Fruit fly (Drosophila melanogaster) whole organism, embryonic: ENCODE results near the gene CG8944.

Experiments
- Adf1 ChIP-seq: fragments of 200-800 bp; sonication (Bioruptor generic); IDR thresholded peaks from 2 replicates; pipeline ENCODE4 v1.3.6; 2022; ENCODE audit warnings: missing biosample characterization, missing genetic modification characterization
- Aef1 ChIP-seq: fragments of 200-800 bp; sonication (Bioruptor generic); IDR thresholded peaks from 3 replicates; pipeline ENCODE4 v1.3.6; 2022; ENCODE audit warnings: missing biosample characterization, missing genetic modification characterization
- Atf3 ChIP-seq: fragments of 200-800 bp; sonication (Bioruptor generic); optimal IDR thresholded peaks from 3 replicates; lab custom pipeline; 2016; ENCODE audit warnings: missing biosample characterization, missing genetic modification characterization
- CG10366 ChIP-seq: fragments of 200-800 bp; sonication (Bioruptor generic); IDR thresholded peaks from 2 replicates; pipeline ENCODE4 v1.3.6; 2022; ENCODE audit warnings: missing biosample characterization, missing genetic modification characterization
- CG11456 ChIP-seq: fragments of 200-800 bp; sonication (Bioruptor generic); IDR thresholded peaks from 3 replicates; pipeline ENCODE4 v1.3.6; 2022; ENCODE audit warnings: missing biosample characterization, missing genetic modification characterization
- CG11504 ChIP-seq: fragments of 200-800 bp; sonication (Bioruptor generic); optimal IDR thresholded peaks from 3 replicates; lab custom pipeline; 2019; ENCODE audit warnings: missing biosample characterization, mild to moderate bottlenecking, missing genetic modification characterization, moderate library complexity
- CG17361 ChIP-seq: fragments of 200-800 bp; sonication (Bioruptor generic); IDR thresholded peaks from 3 replicates; pipeline ENCODE4 v1.3.6; 2022; ENCODE audit warnings: missing biosample characterization, missing genetic modification characterization
- CG17385 ChIP-seq: fragments of 200-800 bp; sonication (Bioruptor generic); optimal IDR thresholded peaks from 3 replicates; lab custom pipeline; 2018; ENCODE audit warnings: missing biosample characterization, mild to moderate bottlenecking, missing genetic modification characterization
- CG2678 ChIP-seq: fragments of 200-800 bp; sonication (Bioruptor generic); optimal IDR thresholded peaks from 3 replicates; lab custom pipeline; 2019; ENCODE audit warnings: missing biosample characterization, mild to moderate bottlenecking, missing genetic modification characterization, moderate library complexity
- CG34376 ChIP-seq: fragments of 200-800 bp; sonication (Bioruptor generic); optimal IDR thresholded peaks from 2 replicates; lab custom pipeline; 2018; ENCODE audit warnings: missing biosample characterization, mild to moderate bottlenecking, missing genetic modification characterization
- CG3995 ChIP-seq: fragments of 200-800 bp; sonication (Bioruptor generic); optimal IDR thresholded peaks from 3 replicates; lab custom pipeline; 2016; ENCODE audit warnings: missing biosample characterization, missing genetic modification characterization
- CG4617 ChIP-seq: fragments of 200-800 bp; sonication (Bioruptor generic); optimal IDR thresholded peaks from 3 replicates; lab custom pipeline; 2016; ENCODE audit warnings: missing biosample characterization, missing genetic modification characterization, borderline replicate concordance
- CG4707 ChIP-seq: fragments of 200-800 bp; sonication (Bioruptor generic); optimal IDR thresholded peaks from 2 replicates; lab custom pipeline; 2018; ENCODE audit warnings: missing biosample characterization, mild to moderate bottlenecking, missing genetic modification characterization, moderate library complexity
- CG4730 ChIP-seq: fragments of 200-800 bp; sonication (Bioruptor generic); IDR thresholded peaks from 2 replicates; pipeline ENCODE4 v1.3.6; 2022; ENCODE audit warnings: missing biosample characterization, missing genetic modification characterization
- CG6854 ChIP-seq: fragments of 200-800 bp; sonication (Bioruptor generic); optimal IDR thresholded peaks from 3 replicates; lab custom pipeline; 2017; ENCODE audit warnings: missing biosample characterization, mild to moderate bottlenecking, missing genetic modification characterization
- CG7271 ChIP-seq: fragments of 200-800 bp; sonication (Bioruptor generic); optimal IDR thresholded peaks from 2 replicates; lab custom pipeline; 2018; ENCODE audit warnings: missing biosample characterization, mild to moderate bottlenecking, missing genetic modification characterization, moderate library complexity
- CG7745 ChIP-seq: fragments of 200-800 bp; sonication (Bioruptor generic); optimal IDR thresholded peaks from 2 replicates; lab custom pipeline; 2018; ENCODE audit warnings: missing biosample characterization, mild to moderate bottlenecking, missing genetic modification characterization, moderate library complexity
- CG7928 ChIP-seq: fragments of 200-800 bp; sonication (Bioruptor generic); optimal IDR thresholded peaks from 2 replicates; lab custom pipeline; 2017; ENCODE audit warnings: missing biosample characterization, mild to moderate bottlenecking, missing genetic modification characterization
- CG8944 ChIP-seq: fragments of 200-800 bp; sonication (Bioruptor generic); optimal IDR thresholded peaks from 3 replicates; lab custom pipeline; 2016; ENCODE audit warnings: missing biosample characterization, missing genetic modification characterization
- CHES-1-like ChIP-seq: fragments of 200-800 bp; sonication (Bioruptor generic); optimal IDR thresholded peaks from 2 replicates; lab custom pipeline; 2016; ENCODE audit warnings: missing biosample characterization, missing genetic modification characterization
- Doc3 ChIP-seq: fragments of 200-800 bp; sonication (Bioruptor generic); IDR thresholded peaks from 3 replicates; pipeline ENCODE4 v1.3.6; 2022; ENCODE audit warnings: missing biosample characterization, missing genetic modification characterization; ENCODE audit not compliant: partially characterized antibody
- E2f2 ChIP-seq: fragments of 200-800 bp; sonication (Bioruptor generic); IDR thresholded peaks from 2 replicates; pipeline ENCODE4 v1.3.6; 2022; ENCODE audit warnings: missing biosample characterization, missing genetic modification characterization
- Elba2 ChIP-seq: fragments of 200-800 bp; sonication (Bioruptor generic); optimal IDR thresholded peaks from 3 replicates; lab custom pipeline; 2016; ENCODE audit warnings: missing biosample characterization, missing genetic modification characterization
- HLH4C ChIP-seq: fragments of 200-800 bp; sonication (Bioruptor generic); IDR thresholded peaks from 3 replicates; pipeline ENCODE4 v1.3.6; 2022; ENCODE audit warnings: missing biosample characterization, missing genetic modification characterization; ENCODE audit not compliant: partially characterized antibody
- Hr51 ChIP-seq, 2 experiments: fragments of 200-800 bp; sonication (Bioruptor generic); optimal IDR thresholded peaks; 2 replicates in 1 of 2; 3 replicates in 1 of 2; lab custom pipeline; 2016 to 2018; ENCODE audit warnings: missing biosample characterization in 2 of 2, missing genetic modification characterization in 2 of 2, mild to moderate bottlenecking in 1 of 2, moderate library complexity in 1 of 2
- MBD-R2 ChIP-seq: fragments of 200-800 bp; sonication (Bioruptor generic); IDR thresholded peaks from 2 replicates; pipeline ENCODE4 v1.3.6; 2022; ENCODE audit warnings: missing biosample characterization, missing genetic modification characterization
- Oaz ChIP-seq: fragments of 200-800 bp; sonication (Bioruptor generic); IDR thresholded peaks from 2 replicates; pipeline ENCODE4 v1.3.6; 2022; ENCODE audit warnings: missing biosample characterization, missing genetic modification characterization
- Side ChIP-seq: fragments of 200-800 bp; sonication (Bioruptor generic); optimal IDR thresholded peaks from 2 replicates; lab custom pipeline; 2016; ENCODE audit warnings: missing biosample characterization, missing genetic modification characterization
- amos ChIP-seq: fragments of 200-800 bp; sonication (Bioruptor generic); IDR thresholded peaks from 2 replicates; pipeline ENCODE4 v1.3.6; 2022; ENCODE audit warnings: missing biosample characterization, missing genetic modification characterization; ENCODE audit not compliant: partially characterized antibody
- ara ChIP-seq: fragments of 200-800 bp; sonication (Bioruptor generic); IDR thresholded peaks from 2 replicates; pipeline ENCODE4 v1.3.6; 2022; ENCODE audit warnings: missing biosample characterization, missing genetic modification characterization
- ash1 ChIP-seq: fragments of 200-800 bp; sonication (Bioruptor generic); optimal IDR thresholded peaks from 2 replicates; lab custom pipeline; 2018; ENCODE audit warnings: missing biosample characterization, mild to moderate bottlenecking, missing genetic modification characterization
- bowl ChIP-seq: fragments of 200-800 bp; sonication (Bioruptor generic); IDR thresholded peaks from 2 replicates; pipeline ENCODE4 v1.3.6; 2022; ENCODE audit warnings: missing biosample characterization, missing genetic modification characterization
- br ChIP-seq: fragments of >200 bp; optimal IDR thresholded peaks from 2 replicates; lab custom pipeline; 2017
- cas ChIP-seq: fragments of 200-800 bp; sonication (Bioruptor generic); IDR thresholded peaks from 2 replicates; pipeline ENCODE4 v1.3.6; 2022; ENCODE audit warnings: missing biosample characterization, missing genetic modification characterization
- croc ChIP-seq: fragments of 200-800 bp; sonication (Bioruptor generic); conservative IDR thresholded peaks from 3 replicates; pipeline ENCODE4 v1.3.6; 2022; ENCODE audit warnings: missing biosample characterization, missing genetic modification characterization
- dm ChIP-seq: fragments of 200-800 bp; sonication (Bioruptor generic); optimal IDR thresholded peaks from 3 replicates; lab custom pipeline; 2016; ENCODE audit warnings: missing biosample characterization, missing genetic modification characterization
- dysf ChIP-seq: fragments of 200-800 bp; sonication (Bioruptor generic); IDR thresholded peaks from 3 replicates; pipeline ENCODE4 v1.3.6; 2022; ENCODE audit warnings: missing biosample characterization, missing genetic modification characterization
- fd102C ChIP-seq: fragments of 200-800 bp; sonication (Bioruptor generic); optimal IDR thresholded peaks from 2 replicates; lab custom pipeline; 2018; ENCODE audit warnings: missing biosample characterization, mild to moderate bottlenecking, missing genetic modification characterization, moderate library complexity
- fd3F ChIP-seq: fragments of 200-800 bp; sonication (Bioruptor generic); optimal IDR thresholded peaks from 2 replicates; lab custom pipeline; 2018; ENCODE audit warnings: missing biosample characterization, mild to moderate bottlenecking, missing genetic modification characterization, moderate library complexity
- ftz-f1 ChIP-seq: fragments of 200-800 bp; sonication (Bioruptor generic); optimal IDR thresholded peaks from 2 replicates; lab custom pipeline; 2016; ENCODE audit warnings: missing biosample characterization, missing genetic modification characterization
- grau ChIP-seq: fragments of 200-800 bp; optimal IDR thresholded peaks from 3 replicates; lab custom pipeline; 2019; ENCODE audit warnings: missing biosample characterization, mild to moderate bottlenecking, missing genetic modification characterization, moderate library complexity
- grn ChIP-seq: fragments of 200-800 bp; sonication (Bioruptor generic); optimal IDR thresholded peaks from 3 replicates; lab custom pipeline; 2017; ENCODE audit warnings: missing biosample characterization, missing genetic modification characterization
- kay ChIP-seq: fragments of 200-800 bp; sonication (Bioruptor generic); optimal IDR thresholded peaks from 2 replicates; lab custom pipeline; 2016; ENCODE audit warnings: missing biosample characterization, missing genetic modification characterization
- klu ChIP-seq: fragments of 200-800 bp; sonication (Bioruptor generic); IDR thresholded peaks from 2 replicates; pipeline ENCODE4 v1.3.6; 2022; ENCODE audit warnings: missing biosample characterization, missing genetic modification characterization
- kni ChIP-seq: fragments of 200-800 bp; sonication (Bioruptor generic); optimal IDR thresholded peaks from 3 replicates; lab custom pipeline; 2017; ENCODE audit warnings: mild to moderate bottlenecking, missing biosample characterization, missing genetic modification reagents, missing genetic modification characterization
- luna ChIP-seq: fragments of 200-800 bp; sonication (Bioruptor generic); optimal IDR thresholded peaks from 2 replicates; lab custom pipeline; 2016; ENCODE audit warnings: missing biosample characterization, missing genetic modification characterization
- repo ChIP-seq: fragments of 200-800 bp; sonication (Bioruptor generic); optimal IDR thresholded peaks from 2 replicates; lab custom pipeline; 2016; ENCODE audit warnings: missing biosample characterization, missing genetic modification characterization
- slou ChIP-seq: fragments of 200-800 bp; sonication (Bioruptor generic); optimal IDR thresholded peaks from 3 replicates; lab custom pipeline; 2016; ENCODE audit warnings: missing biosample characterization, missing genetic modification characterization
- sug ChIP-seq: fragments of 200-800 bp; optimal IDR thresholded peaks from 2 replicates; lab custom pipeline; 2019; ENCODE audit warnings: missing biosample characterization, mild to moderate bottlenecking, missing genetic modification characterization, moderate library complexity
- toy ChIP-seq: fragments of 200-800 bp; sonication (Bioruptor generic); IDR thresholded peaks from 2 replicates; pipeline ENCODE4 v1.3.6; 2022; ENCODE audit warnings: missing biosample characterization, missing genetic modification characterization
- twi ChIP-seq: fragments of 200-800 bp; optimal IDR thresholded peaks from 2 replicates; lab custom pipeline; 2019; ENCODE audit warnings: missing biosample characterization, mild to moderate bottlenecking, missing genetic modification characterization, moderate library complexity
- unpg ChIP-seq: fragments of 200-800 bp; sonication (Bioruptor generic); optimal IDR thresholded peaks from 3 replicates; lab custom pipeline; 2018; ENCODE audit warnings: missing biosample characterization, mild to moderate bottlenecking, missing genetic modification characterization, moderate library complexity
- z ChIP-seq: fragments of 200-800 bp; sonication (Bioruptor generic); IDR thresholded peaks from 3 replicates; pipeline ENCODE4 v1.3.6; 2022; ENCODE audit warnings: missing biosample characterization, missing genetic modification characterization

CG8944 gene

dm6 chrX:15762723-15763122 is 16.7 kb upstream of the CG8944 start, which contains the start of gene Polr3A (continued):
- TF ChIP-seq croc (GFP tag; lab: Robert Waterston, UW), result no peak
- no peak for TF ChIP-seq ash1 (GFP tag; lab: Kevin White, UChicago)
- TF ChIP-seq CG17385 (GFP tag; lab: Kevin White, UChicago), result no peak
- no peak for TF ChIP-seq ftz-f1 (GFP tag; lab: Kevin White, UChicago)
- peak; percentile 90 for TF ChIP-seq MBD-R2
- no peak for TF ChIP-seq CG8944 (GFP tag; lab: Kevin White, UChicago)
- TF ChIP-seq Elba2 (GFP tag; lab: Kevin White, UChicago), result peak; percentile 96
- no peak for TF ChIP-seq klu (GFP tag; lab: Robert Waterston, UW)
- TF ChIP-seq sug, result no peak
- TF ChIP-seq Side (GFP tag; lab: Kevin White, UChicago), result no peak
- TF ChIP-seq CG10366, result no peak
- TF ChIP-seq amos, result peak; percentile 71
- no peak for TF ChIP-seq fd102C
- TF ChIP-seq CG3995 (GFP tag; lab: Kevin White, UChicago), result peak; percentile 4
- TF ChIP-seq Aef1 (GFP tag; lab: Robert Waterston, UW), result no peak
- TF ChIP-seq Hr51 (GFP tag; optimal IDR thresholded peaks at IDR 0.05; lab: Kevin White, UChicago), result no peak
- TF ChIP-seq repo (GFP tag; lab: Kevin White, UChicago), result no peak
- TF ChIP-seq CG2678 (tag; lab: Kevin White, UChicago), result no peak
- TF ChIP-seq fd3F, result no peak
- TF ChIP-seq Atf3, result no peak
- no peak for TF ChIP-seq Oaz
- TF ChIP-seq CG4707 (GFP tag; lab: Kevin White, UChicago), result no peak
- TF ChIP-seq ara (GFP tag; lab: Robert Waterston, UW), result no peak
- TF ChIP-seq CHES-1-like (GFP tag; lab: Kevin White, UChicago), result no peak
- no peak for TF ChIP-seq grn (GFP tag; lab: Kevin White, UChicago)
- TF ChIP-seq luna (GFP tag; lab: Kevin White, UChicago), result no peak
- TF ChIP-seq cas (GFP tag; lab: Robert Waterston, UW), result no peak
- 0 out of 3 replicates have a peak, but pooled peaks have one; percentile 38 for TF ChIP-seq Doc3 (GFP tag; lab: Robert Waterston, UW)
- no peak for TF ChIP-seq CG17361
- TF ChIP-seq CG11456 (GFP tag; lab: Robert Waterston, UW), result no peak
- TF ChIP-seq CG7271 (tag; lab: Kevin White, UChicago), result no peak
- no peak for TF ChIP-seq bowl (GFP tag; lab: Robert Waterston, UW)
- TF ChIP-seq CG7745 (tag; lab: Kevin White, UChicago), result no peak
- no peak for TF ChIP-seq toy (GFP tag; lab: Robert Waterston, UW)
- TF ChIP-seq E2f2 (GFP tag; lab: Robert Waterston, UW), result peak; percentile 78
- no peak for TF ChIP-seq kni (GFP tag; lab: Kevin White, UChicago)
- TF ChIP-seq grau (tag; lab: Kevin White, UChicago), result no peak
- no peak for TF ChIP-seq CG6854 (GFP tag; lab: Kevin White, UChicago)
- no peak for TF ChIP-seq br (lab: Kevin White, UChicago)
- no peak for TF ChIP-seq dysf (GFP tag; lab: Robert Waterston, UW)
- peak; percentile 62 for TF ChIP-seq HLH4C (GFP tag; lab: Robert Waterston, UW)
- no peak for TF ChIP-seq twi (tag; lab: Kevin White, UChicago)
- TF ChIP-seq dm (GFP tag; lab: Kevin White, UChicago), result peak; percentile 27
- no peak for TF ChIP-seq CG4730 (GFP tag; lab: Robert Waterston, UW)
- TF ChIP-seq kay, result no peak
- no peak for TF ChIP-seq CG11504
- TF ChIP-seq CG34376, result no peak
- TF ChIP-seq slou (GFP tag; lab: Kevin White, UChicago), result no peak
- TF ChIP-seq z, result no peak
- peak; percentile 29 for TF ChIP-seq CG4617
- TF ChIP-seq Adf1 (GFP tag; lab: Robert Waterston, UW), result no peak
- TF ChIP-seq unpg (GFP tag; lab: Kevin White, UChicago), result no peak
- no peak for TF ChIP-seq CG7928 (GFP tag; lab: Kevin White, UChicago)
